Fruit fly (Drosophila melanogaster) Kc167 (cell line): Measurements from ENCODE around the gene CG14551.

Source experiments
- Myc ChIP-seq: fragments of >200 bp; optimal IDR thresholded peaks from 2 replicates; lab custom pipeline; 2017; ENCODE audit warnings: missing external identifiers
- Sin3A ChIP-seq: fragments of >200 bp; optimal IDR thresholded peaks from 2 replicates; lab custom pipeline; 2018; ENCODE audit warnings: missing external identifiers
- h ChIP-seq: fragments of >200 bp; optimal IDR thresholded peaks from 3 replicates; lab custom pipeline; 2018; ENCODE audit warnings: missing external identifiers
- insv ChIP-seq: fragments of >200 bp; optimal IDR thresholded peaks from 3 replicates; lab custom pipeline; 2018; ENCODE audit warnings: missing external identifiers
- psq ChIP-seq: fragments of >200 bp; optimal IDR thresholded peaks from 2 replicates; lab custom pipeline; 2017; ENCODE audit warnings: missing external identifiers
- ttk ChIP-seq: sonication (Bioruptor generic); optimal IDR thresholded peaks from 2 replicates; lab custom pipeline; 2017; ENCODE audit warnings: missing external identifiers

DNA sequence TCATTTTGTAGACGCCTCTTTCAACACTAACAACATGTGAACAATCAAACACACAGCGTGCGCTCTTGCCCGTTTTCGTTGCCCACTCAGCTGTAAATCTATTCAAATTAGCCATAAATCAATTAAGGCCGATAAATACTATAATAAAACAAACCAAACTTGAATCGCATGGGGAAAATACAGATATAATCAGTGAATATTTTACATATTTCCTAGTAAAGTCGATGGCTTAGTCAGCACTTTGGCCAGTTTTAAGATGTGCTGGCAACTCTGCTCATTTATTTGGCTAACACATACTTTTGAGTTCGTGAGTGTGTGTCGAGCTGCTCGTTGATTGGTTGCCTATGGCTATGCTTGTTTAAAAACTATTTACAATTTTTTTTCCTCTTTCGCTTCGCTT, 36.4 kb upstream of the CG14551 start:
- TF ChIP-seq psq (lab: Kevin White, UChicago): no peak
- no peak for TF ChIP-seq Myc
- no peak for TF ChIP-seq insv (lab: Kevin White, UChicago)
- no peak for TF ChIP-seq h (lab: Kevin White, UChicago)
- no peak for TF ChIP-seq Sin3A (lab: Kevin White, UChicago)
- no peak for TF ChIP-seq ttk (lab: Kevin White, UChicago)
